Fruit fly (Drosophila melanogaster): Measurements from ENCODE around the gene CG34456.

CG34456 gene

DNA sequence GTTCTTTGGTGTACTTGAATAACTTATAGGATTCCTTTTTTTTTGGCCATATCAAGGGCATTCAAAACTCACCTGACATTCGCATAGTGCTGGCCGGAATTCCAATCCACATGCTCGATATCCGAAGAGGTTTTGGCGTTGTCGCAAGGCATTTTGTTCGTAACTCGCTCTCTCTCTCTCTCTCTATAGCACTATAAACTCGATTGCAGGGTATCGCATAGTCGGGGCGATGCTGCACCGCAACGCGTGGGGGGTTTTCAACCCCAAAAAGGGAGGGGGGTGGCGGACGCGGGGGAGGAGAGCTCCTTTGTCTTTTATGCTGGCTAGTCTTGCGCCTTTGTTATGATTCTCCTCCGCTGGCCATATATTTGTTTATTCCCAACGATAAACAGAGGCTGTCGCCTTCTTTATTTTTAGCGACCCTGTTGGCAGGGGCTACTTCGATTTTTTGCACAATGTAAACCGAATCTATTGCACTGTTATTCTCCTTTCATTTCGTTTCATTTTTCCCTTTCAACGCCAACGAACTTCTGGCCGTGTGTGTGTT lies 36.6 kb downstream of the CG34456 start (continued):
- TF ChIP-seq CG12769 (tag; optimal IDR thresholded peaks at IDR 0.05) (no peak), Trl (optimal IDR thresholded peaks at IDR 0.05) (peak; percentile 14 to 17), Trl (GFP tag; optimal IDR thresholded peaks at IDR 0.05) (no peak), Mad (GFP tag; optimal IDR thresholded peaks at IDR 0.05) (no peak), CG4820 (GFP tag; optimal IDR thresholded peaks at IDR 0.05) (peak; percentile 12), Gug (GFP tag; IDR thresholded peaks at IDR 0.05) (0 out of 4 replicates have a peak, but pooled peaks have one; percentile 18), bcd (GFP tag; optimal IDR thresholded peaks at IDR 0.05) (peak; percentile 15), lola (GFP tag; optimal IDR thresholded peaks at IDR 0.05) (no peak), Fer3 (tag; optimal IDR thresholded peaks at IDR 0.05) (no peak), CG32532 (GFP tag; IDR thresholded peaks at IDR 0.05) (peak; percentile 37), Xbp1 (GFP tag; optimal IDR thresholded peaks at IDR 0.05) (no peak), Elba2 (GFP tag; optimal IDR thresholded peaks at IDR 0.05) (no peak), cato (GFP tag; optimal IDR thresholded peaks at IDR 0.05; ENCODE audit: borderline replicate concordance) (no peak), ATbp (GFP tag; optimal IDR thresholded peaks at IDR 0.05) (no peak), CG11504 (tag; optimal IDR thresholded peaks at IDR 0.05) (peak; percentile 14), Jarid2 (GFP tag; optimal IDR thresholded peaks at IDR 0.05) (no peak), Bteb2 (GFP tag; optimal IDR thresholded peaks at IDR 0.05) (no peak), Sry-δ (GFP tag; optimal IDR thresholded peaks at IDR 0.05) (no peak), dysf (GFP tag; IDR thresholded peaks at IDR 0.05) (peak; percentile 40; the same call in 1 of the 3 replicates), ttk (GFP tag; IDR thresholded peaks at IDR 0.05) (0 out of 2 replicates have a peak, but pooled peaks have one; percentile 22), CG3281 (GFP tag; optimal IDR thresholded peaks at IDR 0.05) (no peak), D19A (tag; optimal IDR thresholded peaks at IDR 0.05) (peak; percentile 85), CG4424 (GFP tag; optimal IDR thresholded peaks at IDR 0.05) (peak; percentile 25), Dll (GFP tag; IDR thresholded peaks at IDR 0.05; ENCODE audit: partially characterized antibody) (no peak), Fer2 (tag; optimal IDR thresholded peaks at IDR 0.05) (no peak), HHEX (GFP tag; optimal IDR thresholded peaks at IDR 0.05) (peak; percentile 16), pan (optimal IDR thresholded peaks at IDR 0.05) (peak in 1 of 2 experiments; percentile 46), pan (GFP tag; optimal IDR thresholded peaks at IDR 0.05 in 1 of 2, IDR thresholded peaks at IDR 0.05 in 1 of 2) (peak in 1 of 2 experiments; percentile 7), CG11695 (GFP tag; IDR thresholded peaks at IDR 0.05) (no peak), HLH3B (GFP tag; IDR thresholded peaks at IDR 0.05) (no peak), Xrp1 (GFP tag; IDR thresholded peaks at IDR 0.05) (no peak), E2f1 (GFP tag; IDR thresholded peaks at IDR 0.05) (no peak), nau (GFP tag; optimal IDR thresholded peaks at IDR 0.05) (no peak), CG14860 (GFP tag; IDR thresholded peaks at IDR 0.05; ENCODE audit: partially characterized antibody) (no peak), GATAe (GFP tag; conservative IDR thresholded peaks at IDR 0.05) (no peak), CG10654 (GFP tag; optimal IDR thresholded peaks at IDR 0.05) (peak; percentile 1), fru (optimal IDR thresholded peaks at IDR 0.05) (no peak)

dm6 chr3L:9399013-9399750 lies 37.3 kb downstream of the CG34456 start, which contains the start of gene CG4080:
Gene CG4080 (minus strand): TSS chr3L:9399227.
- peak; percentile 25 for TF ChIP-seq CG7987 (GFP tag; optimal IDR thresholded peaks at IDR 0.05)
- peak; percentile 52 for TF ChIP-seq lilli (GFP tag; optimal IDR thresholded peaks at IDR 0.05)
- TF ChIP-seq Hmx (GFP tag; optimal IDR thresholded peaks at IDR 0.05): peak; percentile 9
- no peak for TF ChIP-seq CG6254 (GFP tag; optimal IDR thresholded peaks at IDR 0.05)
- peak; percentile 38 for TF ChIP-seq Max (GFP tag; optimal IDR thresholded peaks at IDR 0.05)
- TF ChIP-seq CG10462 (GFP tag; optimal IDR thresholded peaks at IDR 0.05): no peak
- no peak for TF ChIP-seq Asciz (GFP tag; optimal IDR thresholded peaks at IDR 0.05)
- peak; percentile 47; the same call in 1 of the 2 replicates for TF ChIP-seq CG14014 (GFP tag; IDR thresholded peaks at IDR 0.05)
- TF ChIP-seq CoRest (tag; optimal IDR thresholded peaks at IDR 0.05): peak; percentile 55
- no peak for TF ChIP-seq Bteb2 (GFP tag; optimal IDR thresholded peaks at IDR 0.05)
- TF ChIP-seq CG7963 (GFP tag; IDR thresholded peaks at IDR 0.05; ENCODE audit: partially characterized antibody): 0 out of 3 replicates have a peak, but pooled peaks have one; percentile 28
- no peak for TF ChIP-seq CG3726 (GFP tag; IDR thresholded peaks at IDR 0.05)
- peak; percentile 79 for TF ChIP-seq Ets65A (GFP tag)
- 0 out of 2 replicates have a peak, but pooled peaks have one; percentile 41 for TF ChIP-seq CG5953 (GFP tag; IDR thresholded peaks at IDR 0.05)
- no peak for TF ChIP-seq CG8281 (tag; optimal IDR thresholded peaks at IDR 0.05)

All from whole organism, embryonic.